Worm (Caenorhabditis elegans) whole organism, late embryonic: ENCODE results near the gene R102.11.

Experiments used
- C08G9.2 ChIP-seq: sonication (generic microtip); optimal IDR thresholded peaks from 2 replicates; lab custom pipeline; 2016; ENCODE audit warnings: mild to moderate bottlenecking, missing genetic modification characterization, moderate library complexity, missing compliant biosample characterization
- F13H6.1 ChIP-seq: sonication (generic microtip); optimal IDR thresholded peaks from 2 replicates; lab custom pipeline; 2016; ENCODE audit warnings: missing genetic modification characterization, missing compliant biosample characterization
- K02D7.2 ChIP-seq: sonication (generic microtip); optimal IDR thresholded peaks from 2 replicates; lab custom pipeline; 2017; ENCODE audit warnings: mild to moderate bottlenecking, missing genetic modification characterization, missing compliant biosample characterization
- T23F11.4 ChIP-seq: fragments of 200-800 bp; sonication (Bioruptor generic); optimal IDR thresholded peaks from 2 replicates; lab custom pipeline; 2018; ENCODE audit warnings: mild to moderate bottlenecking, missing genetic modification characterization, missing compliant biosample characterization
- ceh-22 ChIP-seq: sonication (generic microtip); optimal IDR thresholded peaks from 2 replicates; lab custom pipeline; 2017; ENCODE audit warnings: missing biosample characterization, missing genetic modification characterization
- ceh-24 ChIP-seq: sonication (generic microtip); optimal IDR thresholded peaks from 2 replicates; lab custom pipeline; 2016; ENCODE audit warnings: mild to moderate bottlenecking, missing genetic modification characterization, missing compliant biosample characterization
- ceh-31 ChIP-seq: sonication (generic microtip); optimal IDR thresholded peaks from 2 replicates; lab custom pipeline; 2016; ENCODE audit warnings: missing genetic modification characterization, missing compliant biosample characterization
- ceh-34 ChIP-seq: sonication (generic microtip); optimal IDR thresholded peaks from 2 replicates; lab custom pipeline; 2016; ENCODE audit warnings: mild to moderate bottlenecking, missing genetic modification characterization, missing compliant biosample characterization
- ceh-48 ChIP-seq: sonication (generic microtip); optimal IDR thresholded peaks from 2 replicates; lab custom pipeline; 2016; ENCODE audit warnings: missing genetic modification characterization, inconsistent platforms, missing compliant biosample characterization
- dmd-4 ChIP-seq: sonication (generic microtip); optimal IDR thresholded peaks from 2 replicates; lab custom pipeline; 2016; ENCODE audit warnings: borderline replicate concordance, missing genetic modification characterization, missing compliant biosample characterization
- elt-4 ChIP-seq: sonication (generic microtip); optimal IDR thresholded peaks from 2 replicates; lab custom pipeline; 2016; ENCODE audit warnings: missing genetic modification characterization, missing compliant biosample characterization
- ets-4 ChIP-seq: sonication (generic microtip); optimal IDR thresholded peaks from 2 replicates; lab custom pipeline; 2016; ENCODE audit warnings: missing genetic modification characterization, missing compliant biosample characterization
- eyg-1 ChIP-seq: sonication (generic microtip); optimal IDR thresholded peaks from 2 replicates; lab custom pipeline; 2016; ENCODE audit warnings: missing genotype, missing genetic modification characterization, missing compliant biosample characterization
- fkh-6 ChIP-seq: sonication (generic microtip); optimal IDR thresholded peaks from 2 replicates; lab custom pipeline; 2016; ENCODE audit warnings: missing genetic modification characterization, missing compliant biosample characterization
- gmeb-2 ChIP-seq: sonication (generic microtip); optimal IDR thresholded peaks from 2 replicates; lab custom pipeline; 2016; ENCODE audit warnings: missing genetic modification characterization, inconsistent platforms, missing compliant biosample characterization
- hlh-13 ChIP-seq: fragments of 200-800 bp; sonication (Bioruptor generic); optimal IDR thresholded peaks from 2 replicates; lab custom pipeline; 2018; ENCODE audit warnings: mild to moderate bottlenecking, missing genetic modification characterization, missing compliant biosample characterization
- hlh-30 ChIP-seq: sonication (generic microtip); optimal IDR thresholded peaks from 2 replicates; lab custom pipeline; 2017; ENCODE audit warnings: antibody characterized with exemption, missing genetic modification characterization, missing compliant biosample characterization; ENCODE audit not compliant: insufficient read depth
- hlh-6 ChIP-seq: sonication (generic microtip); optimal IDR thresholded peaks from 2 replicates; lab custom pipeline; 2016; ENCODE audit warnings: missing genotype, missing genetic modification characterization, missing compliant biosample characterization
- hlh-8 ChIP-seq: sonication (generic microtip); optimal IDR thresholded peaks from 2 replicates; lab custom pipeline; 2016; ENCODE audit warnings: missing genotype, missing genetic modification characterization, missing compliant biosample characterization
- lim-6 ChIP-seq: sonication (generic microtip); optimal IDR thresholded peaks from 2 replicates; lab custom pipeline; 2016; ENCODE audit warnings: missing genetic modification characterization, missing compliant biosample characterization
- lin-11 ChIP-seq: fragments of 200-800 bp; sonication (Bioruptor generic); optimal IDR thresholded peaks from 2 replicates; lab custom pipeline; 2018; ENCODE audit warnings: mild to moderate bottlenecking, missing genetic modification characterization, missing compliant biosample characterization
- mec-3 ChIP-seq: sonication (generic microtip); optimal IDR thresholded peaks from 2 replicates; lab custom pipeline; 2016; ENCODE audit warnings: borderline replicate concordance, missing genetic modification characterization, missing compliant biosample characterization
- nfya-1 ChIP-seq: sonication (generic microtip); optimal IDR thresholded peaks from 2 replicates; lab custom pipeline; 2017; ENCODE audit warnings: missing genetic modification characterization, mild to moderate bottlenecking, missing compliant biosample characterization, antibody characterized with exemption, moderate library complexity
- nhr-11 ChIP-seq: fragments of 150-350 bp; optimal IDR thresholded peaks from 2 replicates; lab custom pipeline; 2014; ENCODE audit warnings: missing biosample characterization, missing genetic modification characterization
- npax-4 ChIP-seq: sonication (generic microtip); optimal IDR thresholded peaks from 2 replicates; lab custom pipeline; 2016; ENCODE audit warnings: missing genetic modification characterization, missing compliant biosample characterization
- odd-2 ChIP-seq: sonication (generic microtip); optimal IDR thresholded peaks from 2 replicates; lab custom pipeline; 2017; ENCODE audit warnings: antibody characterized with exemption, mild to moderate bottlenecking, missing genetic modification characterization, missing compliant biosample characterization
- pag-3 ChIP-seq: sonication (generic microtip); optimal IDR thresholded peaks from 2 replicates; lab custom pipeline; 2016; ENCODE audit warnings: missing compliant biosample characterization, missing genetic modification characterization, borderline replicate concordance
- pqm-1 ChIP-seq: sonication (generic microtip); optimal IDR thresholded peaks from 2 replicates; lab custom pipeline; 2016; ENCODE audit warnings: missing genetic modification characterization, missing compliant biosample characterization
- pros-1 ChIP-seq: fragments of 150-350 bp; optimal IDR thresholded peaks from 2 replicates; lab custom pipeline; 2014; ENCODE audit warnings: missing biosample characterization, missing genetic modification reagents, missing genetic modification characterization
- rnt-1 ChIP-seq: sonication (generic microtip); optimal IDR thresholded peaks from 2 replicates; lab custom pipeline; 2016; ENCODE audit warnings: missing genetic modification characterization, missing compliant biosample characterization
- sdc-2 ChIP-seq: sonication (generic microtip); optimal IDR thresholded peaks from 2 replicates; lab custom pipeline; 2016; ENCODE audit warnings: missing genotype, missing genetic modification characterization, missing compliant biosample characterization
- sox-2 ChIP-seq: fragments of 200-800 bp; sonication (Bioruptor generic); IDR thresholded peaks from 2 replicates; pipeline ENCODE4 v1.3.6; 2022; ENCODE audit warnings: missing genetic modification reagents, missing genetic modification characterization, missing compliant biosample characterization
- tbx-2 ChIP-seq: sonication (generic microtip); optimal IDR thresholded peaks from 2 replicates; lab custom pipeline; 2016; ENCODE audit warnings: missing genetic modification characterization, missing compliant biosample characterization
- ttx-3 ChIP-seq: sonication (generic microtip); optimal IDR thresholded peaks from 2 replicates; lab custom pipeline; 2016; ENCODE audit warnings: missing genetic modification reagents, missing genetic modification characterization, missing compliant biosample characterization
- unc-55 ChIP-seq: sonication (generic microtip); optimal IDR thresholded peaks from 2 replicates; lab custom pipeline; 2017; ENCODE audit warnings: missing biosample characterization, missing genetic modification reagents, missing genetic modification characterization

The R102.11 gene

DNA sequence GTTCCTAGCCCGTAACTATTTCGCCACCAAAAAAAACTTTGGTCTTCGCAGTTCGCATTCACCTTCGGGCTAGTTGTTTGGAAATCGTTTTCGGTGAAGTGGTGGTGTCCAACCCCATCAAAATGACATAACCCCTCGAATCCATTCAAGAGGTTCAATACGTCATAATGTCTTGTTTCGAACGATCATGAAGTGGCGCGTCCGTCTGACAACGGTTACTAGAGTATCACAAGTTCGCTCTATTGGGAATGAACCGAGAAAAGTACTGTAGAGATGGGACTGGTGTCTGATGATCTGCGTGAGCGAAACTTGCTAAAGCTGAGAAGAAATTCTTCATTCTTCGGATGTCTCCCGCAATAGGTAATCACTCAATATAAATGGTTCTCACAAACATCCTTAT lies 28.2 kb upstream of the R102.11 start, which contains the start of gene ZC168.2:
ZC168.2 (plus strand) TSS at position 301 of the 400 bp plus-strand sequence.
- TF ChIP-seq dmd-4 (tag; lab: Kevin White, UChicago) (no peak), ceh-22 (tag; lab: Kevin White, UChicago) (no peak), ceh-48 (tag; lab: Kevin White, UChicago) (no peak), sdc-2 (tag; lab: Kevin White, UChicago) (no peak), sox-2 (GFP tag; lab: Robert Waterston, UW) (no peak), ttx-3 (tag; lab: Kevin White, UChicago) (no peak)
- TF ChIP-seq, all 69 proteins: peak for 0

DNA sequence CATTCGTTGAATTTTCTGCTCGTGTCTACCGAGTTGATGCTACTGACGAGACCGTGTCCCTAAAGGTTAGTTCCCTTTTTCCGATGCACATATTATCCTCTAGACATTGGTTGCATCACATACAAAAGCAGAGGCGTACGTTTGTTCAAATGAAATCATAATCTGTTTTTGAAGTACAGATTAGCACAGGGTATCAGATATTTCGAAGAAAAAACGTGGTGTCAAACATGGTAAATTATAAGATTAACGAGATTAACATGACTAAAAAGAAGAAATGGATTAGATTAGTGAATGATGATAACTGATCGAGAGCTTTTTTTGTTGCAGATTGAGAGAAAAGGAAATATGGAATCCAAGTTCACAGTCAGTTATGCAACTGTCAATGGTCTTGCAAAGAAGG lies 19.3 kb upstream of the R102.11 start:
- no peak for TF ChIP-seq nhr-11 (tag; lab: Kevin White, UChicago)
- TF ChIP-seq fkh-6 (tag; lab: Kevin White, UChicago), result no peak
- TF ChIP-seq ceh-34, result no peak
- TF ChIP-seq tbx-2 (tag; lab: Kevin White, UChicago), result no peak
- TF ChIP-seq odd-2 (tag; lab: Kevin White, UChicago), result no peak
- TF ChIP-seq eyg-1 (tag; lab: Kevin White, UChicago), result no peak
- no peak for TF ChIP-seq gmeb-2 (tag; lab: Kevin White, UChicago)
- TF ChIP-seq ttx-3 (tag; lab: Kevin White, UChicago), result no peak

DNA sequence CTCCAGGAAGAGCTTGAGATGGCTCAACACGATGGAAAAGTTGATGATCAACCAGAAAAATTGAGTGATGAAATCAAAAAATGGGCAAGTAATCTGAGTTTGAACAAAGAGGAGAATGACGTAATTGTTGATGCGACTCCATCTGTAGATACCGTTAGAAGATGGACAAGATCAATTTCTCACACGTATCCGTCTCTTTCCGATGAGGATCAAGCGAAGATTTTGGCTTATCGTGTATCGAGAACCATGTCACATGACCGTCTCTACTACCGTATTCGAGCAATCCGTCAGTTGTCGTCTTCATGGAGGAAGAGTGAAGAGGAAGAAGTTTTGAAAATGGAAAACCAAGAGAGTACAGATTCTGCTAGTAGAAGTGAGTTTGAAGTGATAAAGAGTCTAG lies 18.5 kb upstream of the R102.11 start:
- TF ChIP-seq hlh-30 (peak; percentile 38), F13H6.1 (no peak)
- TF ChIP-seq, all 69 proteins: peak for 1

DNA sequence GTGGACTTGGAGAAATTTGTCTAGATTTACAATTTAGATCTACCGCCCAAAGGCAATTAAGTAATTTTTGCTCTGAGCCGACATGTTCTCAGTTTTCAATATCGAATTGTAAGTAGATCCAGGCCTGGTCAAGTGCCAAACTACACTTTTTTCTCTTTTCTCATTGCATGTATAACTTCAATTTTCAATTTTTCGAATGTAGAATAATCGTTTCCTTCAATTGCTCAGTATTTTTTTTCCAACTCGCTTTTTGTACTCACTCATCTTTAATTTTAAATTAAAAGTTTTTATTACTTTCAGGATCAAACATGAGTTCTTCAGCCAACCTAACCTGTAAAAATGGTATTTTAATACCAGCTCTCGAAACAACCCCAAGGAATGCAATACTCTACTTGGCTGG lies 16.8 kb upstream of the R102.11 start, which contains the start of gene ncx-3:
ncx-3 (plus strand) TSS at position 301 of the 400 bp plus-strand sequence.
- TF ChIP-seq hlh-6, result no peak
- no peak for TF ChIP-seq ets-4 (tag; lab: Kevin White, UChicago)
- TF ChIP-seq C08G9.2 (tag; lab: Kevin White, UChicago), result no peak
- no peak for TF ChIP-seq lin-11 (tag; lab: Kevin White, UChicago)
- TF ChIP-seq unc-55 (GFP tag; lab: Kevin White, UChicago), result no peak
- TF ChIP-seq ceh-48 (tag; lab: Kevin White, UChicago), result no peak
- TF ChIP-seq hlh-8 (tag; lab: Kevin White, UChicago), result no peak

DNA sequence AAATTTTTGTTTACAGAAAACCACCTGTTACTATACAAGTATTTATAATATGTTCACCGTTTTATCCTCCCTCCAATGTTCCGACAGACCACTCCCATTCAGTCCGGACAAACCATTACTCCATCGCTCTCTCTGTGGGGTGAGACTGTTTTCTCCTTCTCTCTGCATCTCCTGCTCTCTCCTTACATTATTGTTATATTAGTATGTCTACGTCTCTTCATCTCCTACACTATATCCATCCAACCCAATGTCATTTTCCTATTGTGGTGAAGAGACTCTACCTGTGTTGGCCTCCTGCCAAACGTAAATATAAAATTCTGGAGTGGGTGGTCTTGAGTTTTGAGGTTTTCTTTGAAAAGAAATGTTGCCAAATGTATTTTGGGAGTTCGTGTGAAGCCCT lies 15.0 kb upstream of the R102.11 start:
- TF ChIP-seq pqm-1, result no peak
- TF ChIP-seq npax-4 (tag; lab: Kevin White, UChicago), result no peak
- no peak for TF ChIP-seq T23F11.4
- no peak for TF ChIP-seq K02D7.2
- no peak for TF ChIP-seq lim-6
- TF ChIP-seq pag-3 (tag; lab: Kevin White, UChicago), result no peak
- no peak for TF ChIP-seq ets-4 (tag; lab: Kevin White, UChicago)
- no peak for TF ChIP-seq ttx-3 (tag; lab: Kevin White, UChicago)
- peak; percentile 21 for TF ChIP-seq nfya-1 (tag; lab: Kevin White, UChicago)
- TF ChIP-seq C08G9.2 (tag; lab: Kevin White, UChicago), result no peak
- no peak for TF ChIP-seq ceh-24
- TF ChIP-seq hlh-13 (GFP tag; lab: Kevin White, UChicago), result no peak
- TF ChIP-seq ceh-31 (tag; lab: Kevin White, UChicago), result peak; percentile 8

DNA sequence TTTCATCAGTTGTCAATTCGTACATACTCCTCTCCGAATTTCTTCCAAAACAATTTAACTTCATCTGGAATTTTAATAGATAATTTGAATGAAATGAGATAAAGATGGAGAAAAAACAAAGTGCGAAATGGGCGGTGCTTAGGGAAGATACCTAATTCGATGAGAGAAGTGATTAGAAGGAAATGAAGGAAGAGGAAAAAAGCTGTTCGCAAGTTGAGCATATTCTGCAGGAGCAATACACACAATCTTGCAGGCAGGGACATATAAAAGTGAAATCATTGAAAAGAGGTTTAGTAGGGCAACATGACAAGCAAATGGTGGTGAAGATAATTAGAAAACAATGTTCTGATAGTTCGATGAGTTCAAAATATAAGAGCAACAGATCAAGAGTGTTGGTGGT lies 12.2 kb upstream of the R102.11 start, which contains the start of gene glb-21:
glb-21 (minus strand) TSS at position 66 of the 400 bp plus-strand sequence.
- TF ChIP-seq pros-1 (tag; lab: Kevin White, UChicago) (no peak), elt-4 (tag; lab: Kevin White, UChicago) (no peak), pag-3 (tag; lab: Kevin White, UChicago) (no peak), hlh-8 (tag; lab: Kevin White, UChicago) (no peak), lim-6 (no peak), T23F11.4 (no peak), rnt-1 (no peak), mec-3 (tag; lab: Kevin White, UChicago) (no peak)
